Fruit fly (Drosophila melanogaster): ENCODE results near the gene Ada1-1.

DNA sequence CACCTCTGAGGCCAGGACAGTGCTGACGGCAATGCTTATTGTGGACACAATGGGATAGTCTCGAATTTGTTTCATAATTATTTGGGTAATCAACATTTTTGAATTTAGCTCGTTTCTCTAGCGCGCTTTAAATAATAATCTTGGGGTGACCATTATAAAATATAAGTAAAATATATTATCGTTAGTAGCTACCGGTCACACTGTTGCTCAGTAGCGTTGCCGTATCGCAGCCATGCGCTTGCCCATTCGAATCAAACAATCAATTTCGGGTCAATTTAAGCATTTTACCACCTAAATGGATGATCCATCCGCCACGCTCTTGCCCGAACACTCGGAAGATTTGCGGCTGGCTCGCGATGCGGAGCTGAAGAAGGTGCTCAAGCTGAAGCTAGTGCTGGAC, 6.9 kb upstream of the Ada1-1 start, which contains the start of the genes zuc and dgt2:
- TF ChIP-seq Sin3A (optimal IDR thresholded peaks at IDR 0.05) (no peak), psq (optimal IDR thresholded peaks at IDR 0.05) (no peak), ttk (optimal IDR thresholded peaks at IDR 0.05) (no peak)
